Fruit fly (Drosophila melanogaster): ENCODE results near the gene GILT1.

The GILT1 gene

DNA sequence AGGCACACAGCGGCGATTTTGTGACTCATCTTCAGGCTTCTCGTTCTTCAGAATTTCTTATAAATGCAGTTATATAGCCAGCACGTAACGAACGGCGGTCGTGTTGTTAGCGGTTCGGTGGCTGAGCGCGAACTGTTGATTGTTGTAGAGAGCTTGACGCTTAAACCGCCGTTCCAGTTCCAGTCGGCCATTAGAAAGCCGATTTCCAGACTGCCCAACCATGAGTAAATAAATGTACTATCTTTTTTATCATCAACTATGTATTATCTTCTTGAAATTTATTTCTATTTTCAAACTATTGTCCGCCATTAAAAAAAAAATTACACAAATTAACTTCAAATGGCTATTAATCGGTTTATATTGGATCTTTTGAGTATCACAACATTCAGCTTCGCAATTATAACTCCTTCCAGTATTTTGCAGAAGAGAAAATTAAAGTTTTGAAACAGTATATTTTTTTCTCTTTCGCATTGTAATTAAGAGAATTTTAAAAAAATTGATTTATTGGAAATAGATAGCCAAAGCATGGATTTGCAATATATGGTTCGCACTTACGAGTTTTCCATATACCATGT, at the start of gene GILT1:
TSS of gene GILT1 (minus strand) at position 141 of the 575 bp plus-strand sequence.
- TF ChIP-seq EcR (GFP tag; optimal IDR thresholded peaks at IDR 0.05) (no peak), Dll (optimal IDR thresholded peaks at IDR 0.05) (no peak), CG8478 (optimal IDR thresholded peaks at IDR 0.05) (no peak), pan (optimal IDR thresholded peaks at IDR 0.05) (no peak), psq (optimal IDR thresholded peaks at IDR 0.05) (no peak), usp (GFP tag; optimal IDR thresholded peaks at IDR 0.05) (no peak)

DNA sequence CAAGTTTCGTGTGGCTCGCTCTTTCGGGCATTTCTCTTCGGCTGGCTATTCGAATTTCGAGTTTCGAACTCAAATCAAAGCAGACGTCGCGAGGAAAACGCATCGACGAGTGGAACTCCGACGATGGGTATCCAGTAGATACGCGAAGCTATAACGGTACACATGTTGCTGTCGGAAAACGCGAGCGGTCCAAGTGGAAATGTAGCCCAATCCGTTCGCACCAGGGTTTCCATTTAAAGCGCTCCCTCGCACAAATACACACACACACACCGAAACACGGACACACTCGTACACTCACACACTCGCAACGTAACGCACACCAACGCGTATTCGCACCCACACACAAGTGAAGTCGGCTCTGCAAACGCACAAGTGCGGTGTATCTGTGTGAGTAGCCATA, 48.7 kb upstream of the GILT1 start, which contains the start of gene side-IV:
TSS of gene side-IV (plus strand) at position 253 of the 400 bp plus-strand sequence.
- TF ChIP-seq EcR (GFP tag; optimal IDR thresholded peaks at IDR 0.05) = no peak
- no peak for TF ChIP-seq CG8478 (optimal IDR thresholded peaks at IDR 0.05)
- TF ChIP-seq usp (GFP tag; optimal IDR thresholded peaks at IDR 0.05) = no peak
- TF ChIP-seq pan (optimal IDR thresholded peaks at IDR 0.05) = no peak
- no peak for TF ChIP-seq psq (optimal IDR thresholded peaks at IDR 0.05)
- no peak for TF ChIP-seq Dll (optimal IDR thresholded peaks at IDR 0.05)

- TF ChIP-seq Dll (optimal IDR thresholded peaks at IDR 0.05) (no peak), usp (GFP tag; optimal IDR thresholded peaks at IDR 0.05) (no peak), pan (optimal IDR thresholded peaks at IDR 0.05) (no peak), EcR (GFP tag; optimal IDR thresholded peaks at IDR 0.05) (no peak), psq (optimal IDR thresholded peaks at IDR 0.05) (no peak), CG8478 (optimal IDR thresholded peaks at IDR 0.05) (no peak)
Measured at dm6 chr3R:13448354-13448753, 46.7 kb upstream of the GILT1 start.

DNA sequence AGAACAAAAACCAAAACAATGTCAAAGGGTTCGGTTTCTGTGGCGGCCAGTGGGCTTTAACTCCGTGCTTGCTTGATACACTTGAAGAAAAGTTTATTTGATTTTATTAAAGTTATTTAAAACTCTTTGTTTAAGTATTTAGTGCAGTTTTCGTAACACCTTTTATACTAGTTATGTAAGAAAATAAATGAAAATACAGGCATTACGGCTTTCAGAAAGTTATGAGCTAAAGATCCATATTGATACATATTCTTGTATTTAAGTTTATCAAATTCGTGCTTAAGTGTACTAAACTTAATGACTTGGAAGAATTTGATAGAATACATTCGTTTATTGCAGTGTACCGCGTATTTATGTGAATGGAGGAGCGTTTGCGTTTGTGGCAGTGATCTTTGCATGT, 44.8 kb upstream of the GILT1 start:
- TF ChIP-seq CG8478 (optimal IDR thresholded peaks at IDR 0.05) (no peak), Dll (optimal IDR thresholded peaks at IDR 0.05) (no peak), psq (optimal IDR thresholded peaks at IDR 0.05) (no peak), usp (GFP tag; optimal IDR thresholded peaks at IDR 0.05) (no peak), EcR (GFP tag; optimal IDR thresholded peaks at IDR 0.05) (no peak), pan (optimal IDR thresholded peaks at IDR 0.05) (no peak)

DNA sequence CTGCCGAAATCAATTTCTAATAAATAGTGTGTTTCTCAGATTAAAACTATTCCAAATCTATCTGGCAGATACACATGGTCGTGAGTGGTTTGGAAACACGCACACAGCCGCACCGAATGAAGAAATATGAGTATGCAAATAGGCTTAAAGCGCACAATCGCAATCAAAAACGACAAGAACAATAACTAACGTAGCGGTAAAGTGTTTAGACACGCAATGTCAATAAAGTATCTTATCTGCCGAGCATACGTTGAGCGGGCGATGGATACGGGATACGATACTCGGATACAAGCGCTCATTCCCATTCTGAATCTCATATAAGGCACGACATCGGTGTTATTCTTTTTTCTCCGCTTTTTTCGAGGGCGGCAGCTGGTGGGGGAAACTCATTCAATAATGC, 44.4 kb upstream of the GILT1 start:
- TF ChIP-seq psq (optimal IDR thresholded peaks at IDR 0.05) = no peak
- TF ChIP-seq Dll (optimal IDR thresholded peaks at IDR 0.05) = no peak
- TF ChIP-seq pan (optimal IDR thresholded peaks at IDR 0.05) = no peak

DNA sequence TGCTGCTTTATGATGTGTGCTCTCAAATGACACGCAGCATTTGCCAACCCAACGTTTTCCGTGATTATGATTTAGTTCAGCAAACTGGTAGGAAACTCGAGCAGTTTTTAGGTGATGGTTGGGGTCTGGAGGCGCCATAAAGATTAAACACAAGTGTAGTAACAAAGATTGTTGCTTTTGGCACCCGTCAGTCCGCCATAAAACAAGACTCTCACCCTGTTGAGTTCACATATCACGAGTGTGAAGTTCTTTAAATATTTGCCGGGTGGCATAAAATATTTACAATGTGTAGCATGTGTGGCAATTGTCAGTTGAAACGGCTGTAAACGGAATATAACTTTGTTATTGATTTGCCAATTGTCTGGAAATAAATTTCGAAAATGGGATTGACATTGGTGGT, 40.0 kb upstream of the GILT1 start:
- TF ChIP-seq EcR (GFP tag; optimal IDR thresholded peaks at IDR 0.05) (no peak), psq (optimal IDR thresholded peaks at IDR 0.05) (no peak), Dll (optimal IDR thresholded peaks at IDR 0.05) (no peak), CG8478 (optimal IDR thresholded peaks at IDR 0.05) (no peak), usp (GFP tag; optimal IDR thresholded peaks at IDR 0.05) (no peak), pan (optimal IDR thresholded peaks at IDR 0.05) (no peak)

dm6 chr3R:13435836-13436235, 34.2 kb upstream of the GILT1 start:
- TF ChIP-seq EcR (GFP tag; optimal IDR thresholded peaks at IDR 0.05) (no peak), Dll (optimal IDR thresholded peaks at IDR 0.05) (no peak), psq (optimal IDR thresholded peaks at IDR 0.05) (no peak), CG8478 (optimal IDR thresholded peaks at IDR 0.05) (no peak), pan (optimal IDR thresholded peaks at IDR 0.05) (no peak), usp (GFP tag; optimal IDR thresholded peaks at IDR 0.05) (no peak)

dm6 chr3R:13434325-13435168, 32.9 kb upstream of the GILT1 start, which contains the start of gene yrt:
Gene yrt, minus strand, starts transcription at chr3R:13434984.
- TF ChIP-seq Dll (optimal IDR thresholded peaks at IDR 0.05) (no peak), pan (optimal IDR thresholded peaks at IDR 0.05) (no peak), usp (GFP tag; optimal IDR thresholded peaks at IDR 0.05) (no peak), CG8478 (optimal IDR thresholded peaks at IDR 0.05) (no peak), psq (optimal IDR thresholded peaks at IDR 0.05) (no peak), EcR (GFP tag; optimal IDR thresholded peaks at IDR 0.05) (no peak)

DNA sequence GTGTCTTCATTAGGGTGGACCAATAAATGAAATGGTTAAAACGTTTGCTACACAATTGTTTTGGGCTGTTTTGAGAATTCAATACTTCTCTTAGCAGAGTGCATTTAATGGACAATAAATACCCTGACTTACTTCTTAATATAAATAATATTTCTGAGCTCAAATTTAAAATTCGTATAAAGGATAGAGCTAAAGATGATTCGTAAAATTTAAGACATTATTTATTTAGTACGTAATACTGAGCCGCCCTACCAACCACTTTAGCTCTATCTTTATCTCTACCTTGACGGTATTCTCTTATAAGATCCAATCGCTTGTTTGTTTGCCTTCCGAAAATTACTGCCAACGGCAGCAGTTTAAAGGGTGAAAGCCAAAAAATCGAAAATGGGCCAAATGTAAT, 32.0 kb upstream of the GILT1 start:
- no peak for TF ChIP-seq psq (optimal IDR thresholded peaks at IDR 0.05)
- no peak for TF ChIP-seq EcR (GFP tag; optimal IDR thresholded peaks at IDR 0.05)
- no peak for TF ChIP-seq usp (GFP tag; optimal IDR thresholded peaks at IDR 0.05)
- TF ChIP-seq Dll (optimal IDR thresholded peaks at IDR 0.05) = no peak
- TF ChIP-seq CG8478 (optimal IDR thresholded peaks at IDR 0.05) = no peak
- TF ChIP-seq pan (optimal IDR thresholded peaks at IDR 0.05) = no peak

DNA sequence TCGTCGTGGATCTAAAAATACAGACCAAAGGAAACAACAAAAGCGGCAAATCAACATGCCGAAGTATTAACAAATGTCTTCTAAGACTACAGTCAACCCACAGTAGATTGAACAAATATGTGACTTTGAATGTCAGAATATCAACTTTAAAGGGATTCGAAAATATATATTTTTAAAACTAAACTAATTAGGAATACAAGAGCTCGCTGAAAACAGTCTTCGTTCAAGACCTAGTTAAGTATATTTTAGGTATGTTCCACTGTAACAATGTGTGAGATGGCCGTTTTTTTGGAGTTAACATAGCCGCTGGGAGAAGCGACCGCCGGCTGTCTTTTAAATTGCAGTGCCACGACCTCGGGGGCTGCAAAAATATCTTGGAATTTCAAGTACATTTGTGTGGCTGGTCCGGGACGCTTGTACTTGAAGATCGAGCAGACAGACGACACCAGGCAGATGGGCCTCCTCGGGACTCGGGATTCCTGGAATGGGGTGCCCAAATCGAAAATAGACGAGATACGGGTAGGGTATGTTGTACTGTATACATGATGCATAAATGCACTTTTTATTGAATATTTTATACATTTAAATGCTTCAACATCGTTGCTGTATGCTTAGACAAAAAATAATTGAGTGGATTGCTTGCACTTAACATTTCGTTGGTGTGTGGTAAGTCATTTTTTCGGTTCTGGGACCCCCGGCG, 26.8 kb upstream of the GILT1 start:
- TF ChIP-seq pan (optimal IDR thresholded peaks at IDR 0.05) (no peak), Dll (optimal IDR thresholded peaks at IDR 0.05) (no peak), EcR (GFP tag; optimal IDR thresholded peaks at IDR 0.05) (no peak)

DNA sequence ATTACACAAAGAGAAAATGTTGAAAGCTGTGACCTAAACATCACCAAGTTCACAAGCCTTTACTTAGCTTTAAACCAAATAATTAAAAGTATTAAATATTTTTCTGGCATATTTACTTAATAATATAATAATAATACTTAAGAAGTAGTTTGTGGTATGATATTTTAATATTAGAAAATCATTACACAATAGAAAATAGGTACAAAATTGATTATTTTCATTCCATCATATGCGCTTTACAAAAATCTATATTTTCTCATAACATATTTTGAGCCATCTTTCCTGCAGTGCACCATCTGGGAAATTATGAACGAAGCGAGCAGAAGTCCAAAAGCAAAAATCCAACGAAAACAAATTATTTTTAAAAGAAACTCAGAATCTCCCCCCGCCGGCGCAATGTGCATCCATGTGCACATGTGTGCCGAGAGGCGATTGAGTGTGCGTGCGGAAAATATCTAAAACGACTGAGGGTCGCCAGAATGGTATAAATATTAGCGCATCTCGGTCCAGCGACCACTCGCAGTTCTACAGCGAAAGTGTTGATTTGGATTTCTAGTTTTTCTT, 23.9 kb upstream of the GILT1 start, which contains the start of gene Act87E:
TSS of gene Act87E (plus strand) at position 514 of the 564 bp plus-strand sequence.
- TF ChIP-seq EcR (GFP tag; optimal IDR thresholded peaks at IDR 0.05) = no peak
- TF ChIP-seq usp (GFP tag; optimal IDR thresholded peaks at IDR 0.05) = no peak
- no peak for TF ChIP-seq Dll (optimal IDR thresholded peaks at IDR 0.05)
- TF ChIP-seq pan (optimal IDR thresholded peaks at IDR 0.05) = no peak
- TF ChIP-seq psq (optimal IDR thresholded peaks at IDR 0.05) = no peak
- TF ChIP-seq CG8478 (optimal IDR thresholded peaks at IDR 0.05) = no peak

All from whole organism.